Worm (Caenorhabditis elegans): ENCODE measurements around the gene F41B4.3.

- TF ChIP-seq blmp-1 (tag; optimal IDR thresholded peaks at IDR 0.05; ENCODE audit: insufficient read depth) (no peak), nhr-11 (tag; optimal IDR thresholded peaks at IDR 0.05) (no peak), R02D3.7 (tag; optimal IDR thresholded peaks at IDR 0.05) (no peak)
Observed at ce11 chrX:6848596-6848995, 12.7 kb upstream of the F41B4.3 start.
